Worm (Caenorhabditis elegans) whole organism, late embryonic: ENCODE measurements around the gene noa-1.

Experiments
- ama-1 ChIP-seq: fragments of 150-350 bp; optimal IDR thresholded peaks from 2 replicates; lab custom pipeline; 2014
- ref-2 ChIP-seq: sonication (generic microtip); optimal IDR thresholded peaks from 2 replicates; lab custom pipeline; 2016; ENCODE audit warnings: missing genetic modification characterization, missing compliant biosample characterization
- rnt-1 ChIP-seq: sonication (generic microtip); optimal IDR thresholded peaks from 2 replicates; lab custom pipeline; 2016; ENCODE audit warnings: missing genetic modification characterization, missing compliant biosample characterization

- TF ChIP-seq ama-1 (lab: Kevin White, UChicago) = no peak
- TF ChIP-seq rnt-1 = no peak
- no peak for TF ChIP-seq ref-2
Observed at ce11 chrII:13491254-13491889, 49.5 kb downstream of the noa-1 start, which contains the start of gene alh-7.
